Worm (Caenorhabditis elegans): ENCODE results near the gene C05D11.8.

The C05D11.8 gene

DNA sequence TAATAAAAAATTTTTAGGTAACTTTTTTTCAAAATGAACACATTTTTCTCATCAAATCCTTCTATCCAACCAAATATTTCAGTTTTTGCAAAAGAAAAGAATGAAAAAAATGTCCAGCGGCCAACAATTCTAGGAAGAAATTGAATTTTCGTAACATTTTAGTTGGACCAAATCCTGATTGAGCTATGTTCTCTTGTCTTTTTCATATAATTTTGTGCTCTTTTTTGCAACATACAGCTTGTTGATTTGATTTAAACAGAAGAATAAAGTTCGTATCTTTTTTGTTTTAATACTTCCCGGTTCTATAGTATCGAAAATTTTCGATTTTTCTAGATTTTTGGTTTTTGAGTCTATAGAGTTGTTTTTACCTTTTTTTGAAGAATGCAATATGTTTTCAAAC lies 27.7 kb downstream of the C05D11.8 start (continued):
- TF ChIP-seq akir-1 (GFP tag; optimal IDR thresholded peaks at IDR 0.05) = no peak

ce11 chrIII:6398124-6398523 lies 29.0 kb downstream of the C05D11.8 start:
- no peak for TF ChIP-seq pbrm-1 (GFP tag; IDR thresholded peaks at IDR 0.05)
- TF ChIP-seq lir-1 (GFP tag; conservative IDR thresholded peaks at IDR 0.05) = no peak
- no peak for TF ChIP-seq sea-2 (GFP tag; IDR thresholded peaks at IDR 0.05)
- no peak for TF ChIP-seq egl-44 (GFP tag; IDR thresholded peaks at IDR 0.05)
- TF ChIP-seq ztf-26 (tag; optimal IDR thresholded peaks at IDR 0.05) = no peak
- no peak for TF ChIP-seq hlh-12 (tag; optimal IDR thresholded peaks at IDR 0.05)
- TF ChIP-seq ztf-22 (GFP tag; optimal IDR thresholded peaks at IDR 0.05) = no peak
- no peak for TF ChIP-seq C17E4.6 (GFP tag; IDR thresholded peaks at IDR 0.05)
- TF ChIP-seq attf-6 (GFP tag; IDR thresholded peaks at IDR 0.05) = no peak
- no peak for TF ChIP-seq B0336.3 (GFP tag; IDR thresholded peaks at IDR 0.05)
- no peak for TF ChIP-seq ekl-4 (GFP tag; IDR thresholded peaks at IDR 0.05)
- no peak for TF ChIP-seq nfya-2 (GFP tag; IDR thresholded peaks at IDR 0.05)
- no peak for TF ChIP-seq nfyb-1 (GFP tag; IDR thresholded peaks at IDR 0.05)
- no peak for TF ChIP-seq Y79H2A.3 (GFP tag; conservative IDR thresholded peaks at IDR 0.05)

- TF ChIP-seq sdz-38 (tag; optimal IDR thresholded peaks at IDR 0.05) (no peak), F37B4.10 (GFP tag; IDR thresholded peaks at IDR 0.05) (no peak), nhr-120 (GFP tag; IDR thresholded peaks at IDR 0.05) (no peak), ceh-100 (GFP tag; IDR thresholded peaks at IDR 0.05) (no peak), attf-5 (GFP tag; optimal IDR thresholded peaks at IDR 0.05) (no peak), F22D6.2 (tag; optimal IDR thresholded peaks at IDR 0.05) (peak; percentile 11), ceh-91 (GFP tag; IDR thresholded peaks at IDR 0.05) (no peak), cebp-1 (GFP tag; IDR thresholded peaks at IDR 0.05) (no peak), cebp-1 (tag; optimal IDR thresholded peaks at IDR 0.05) (peak; percentile 19), lin-26 (GFP tag; IDR thresholded peaks at IDR 0.05) (no peak), D2030.7 (GFP tag; IDR thresholded peaks at IDR 0.05) (no peak), egl-18 (GFP tag; IDR thresholded peaks at IDR 0.05) (no peak), T07F8.4 (tag; optimal IDR thresholded peaks at IDR 0.05) (no peak), tbx-9 (tag; optimal IDR thresholded peaks at IDR 0.05; ENCODE audit: borderline replicate concordance) (no peak), dox-1 (GFP tag; IDR thresholded peaks at IDR 0.05) (no peak; the same call in 1 of the 2 replicates), nfya-1 (tag; optimal IDR thresholded peaks at IDR 0.05; ENCODE audit: borderline replicate concordance, insufficient read depth) (no peak), madf-3 (GFP tag; IDR thresholded peaks at IDR 0.05) (no peak), aptf-2 (GFP tag; conservative IDR thresholded peaks at IDR 0.05) (no peak), rcor-1 (GFP tag; IDR thresholded peaks at IDR 0.05) (no peak), atf-7 (tag; optimal IDR thresholded peaks at IDR 0.05) (peak; percentile 57), egl-44 (GFP tag; IDR thresholded peaks at IDR 0.05) (no peak), madf-10 (tag; optimal IDR thresholded peaks at IDR 0.05) (no peak), F23B12.7 (tag; optimal IDR thresholded peaks at IDR 0.05; ENCODE audit: insufficient read depth) (no peak), bed-1 (GFP tag; IDR thresholded peaks at IDR 0.05) (no peak), nhr-27 (tag; optimal IDR thresholded peaks at IDR 0.05) (no peak), lin-40 (tag; optimal IDR thresholded peaks at IDR 0.05) (no peak), ztf-6 (GFP tag; IDR thresholded peaks at IDR 0.05) (no peak), Y95B8A.8 (GFP tag; IDR thresholded peaks at IDR 0.05) (no peak), let-607 (tag; optimal IDR thresholded peaks at IDR 0.05) (peak in 1 of 2 experiments; percentile 45), madf-8 (GFP tag; conservative IDR thresholded peaks at IDR 0.05) (no peak), ceh-40 (GFP tag; IDR thresholded peaks at IDR 0.05) (no peak), lir-1 (GFP tag; conservative IDR thresholded peaks at IDR 0.05) (no peak), T26A5.8 (tag; optimal IDR thresholded peaks at IDR 0.05) (no peak), nhr-80 (tag; optimal IDR thresholded peaks at IDR 0.05) (peak; percentile 82), fkh-3 (tag; optimal IDR thresholded peaks at IDR 0.05) (no peak), B0336.3 (GFP tag; IDR thresholded peaks at IDR 0.05) (no peak)
Observed at ce11 chrIII:6396381-6396780, 30.7 kb downstream of the C05D11.8 start.
